Worm (Caenorhabditis elegans) whole organism, early embryonic: ENCODE results near the gene F20A1.6.

Experiments
- F13C5.2 ChIP-seq: sonication (generic microtip); optimal IDR thresholded peaks from 2 replicates; lab custom pipeline; 2017; ENCODE audit warnings: mild to moderate bottlenecking, missing genetic modification characterization, inconsistent platforms, missing compliant biosample characterization
- aly-1 ChIP-seq: sonication (generic microtip); optimal IDR thresholded peaks from 2 replicates; lab custom pipeline; 2016; ENCODE audit warnings: missing genetic modification characterization, missing compliant biosample characterization
- ceh-36 ChIP-seq: sonication (generic microtip); optimal IDR thresholded peaks from 2 replicates; lab custom pipeline; 2016; ENCODE audit warnings: missing genetic modification characterization, inconsistent platforms, missing compliant biosample characterization
- flt-1 ChIP-seq: fragments of 200-800 bp; sonication (Bioruptor generic); IDR thresholded peaks from 2 replicates; pipeline ENCODE4 v1.3.6; 2022; ENCODE audit warnings: missing genetic modification characterization, missing compliant biosample characterization
- hmg-4 ChIP-seq: fragments of 200-800 bp; sonication (Bioruptor generic); optimal IDR thresholded peaks from 2 replicates; lab custom pipeline; 2018; ENCODE audit warnings: mild to moderate bottlenecking, missing genetic modification characterization, missing compliant biosample characterization
- hnd-1 ChIP-seq: sonication (generic microtip); optimal IDR thresholded peaks from 2 replicates; lab custom pipeline; 2016; ENCODE audit warnings: missing genetic modification characterization, missing compliant biosample characterization

DNA sequence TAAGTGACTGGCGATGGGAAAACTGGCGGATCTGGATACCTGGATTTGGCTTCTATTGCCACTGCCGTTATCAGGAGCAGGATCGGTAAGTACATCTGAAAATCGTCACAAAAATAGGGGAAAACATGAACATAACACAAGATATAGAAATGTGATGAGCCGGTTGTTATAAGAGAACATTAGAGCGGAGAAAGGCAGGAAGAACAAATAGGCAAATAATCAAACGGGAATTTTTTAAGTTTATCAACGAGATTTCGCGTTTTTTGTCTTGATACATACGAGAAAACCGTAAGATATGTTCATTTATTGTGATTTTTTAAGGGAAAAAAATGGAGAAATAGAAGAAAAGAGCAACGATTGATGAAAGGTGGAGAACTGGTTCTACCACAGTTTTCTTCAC, 38.3 kb upstream of the F20A1.6 start, which contains the start of gene Y57E12AR.1:
- no peak for TF ChIP-seq hmg-4 (GFP tag; lab: Kevin White, UChicago)
- TF ChIP-seq F13C5.2 (tag; lab: Kevin White, UChicago) = no peak
- no peak for TF ChIP-seq hnd-1
- TF ChIP-seq ceh-36 = no peak
- no peak for TF ChIP-seq flt-1 (GFP tag; lab: Robert Waterston, UW)
- TF ChIP-seq aly-1 = no peak
